Fruit fly (Drosophila melanogaster): ENCODE results near the gene yata.
A peak's percentile ranks its signal among the peaks of the same experiment; 100 is the strongest.

The yata gene

dm6 chr3R:29774360-29775193, 25.6 kb downstream of the yata start (continued):
- TF ChIP-seq unpg (GFP tag; optimal IDR thresholded peaks at IDR 0.05) = peak; percentile 30
- no peak for TF ChIP-seq ap (GFP tag; IDR thresholded peaks at IDR 0.05)
- TF ChIP-seq Fer3 (tag; optimal IDR thresholded peaks at IDR 0.05) = no peak
- TF ChIP-seq Oli (tag; optimal IDR thresholded peaks at IDR 0.05) = no peak
- no peak for TF ChIP-seq CG18764 (GFP tag; optimal IDR thresholded peaks at IDR 0.05)
- no peak for TF ChIP-seq CG31441 (GFP tag; IDR thresholded peaks at IDR 0.05)
- no peak for TF ChIP-seq trem (tag; optimal IDR thresholded peaks at IDR 0.05)
- TF ChIP-seq CG11456 (GFP tag; IDR thresholded peaks at IDR 0.05) = no peak
- TF ChIP-seq chinmo (GFP tag; IDR thresholded peaks at IDR 0.05; ENCODE audit: partially characterized antibody) = peak; percentile 97
- TF ChIP-seq CG11560 (tag; IDR thresholded peaks at IDR 0.05) = no peak
- TF ChIP-seq CG7987 (GFP tag; optimal IDR thresholded peaks at IDR 0.05) = peak; percentile 43
- TF ChIP-seq CG2875 (GFP tag; optimal IDR thresholded peaks at IDR 0.05) = no peak
- no peak for TF ChIP-seq lola (GFP tag; optimal IDR thresholded peaks at IDR 0.05)
- TF ChIP-seq Eip74EF (GFP tag; optimal IDR thresholded peaks at IDR 0.05) = no peak
- no peak for TF ChIP-seq CoRest (tag; optimal IDR thresholded peaks at IDR 0.05)
- peak; percentile 76 for TF ChIP-seq abd-A (tag; optimal IDR thresholded peaks at IDR 0.05)
- no peak for TF ChIP-seq CG4854 (GFP tag; optimal IDR thresholded peaks at IDR 0.05)
- no peak for TF ChIP-seq dmrt11E (tag; optimal IDR thresholded peaks at IDR 0.05)
- TF ChIP-seq Doc3 (GFP tag; IDR thresholded peaks at IDR 0.05; ENCODE audit: partially characterized antibody) = peak; percentile 28; the same call in 1 of the 3 replicates
- TF ChIP-seq CG3838 (GFP tag; optimal IDR thresholded peaks at IDR 0.05) = no peak
- TF ChIP-seq CG31388 (GFP tag; optimal IDR thresholded peaks at IDR 0.05) = no peak
- TF ChIP-seq Bteb2 (GFP tag; optimal IDR thresholded peaks at IDR 0.05) = no peak
- 0 out of 2 replicates have a peak, but pooled peaks have one; percentile 37 for TF ChIP-seq Drgx (GFP tag; IDR thresholded peaks at IDR 0.05)
- no peak for TF ChIP-seq NC2β (GFP tag; optimal IDR thresholded peaks at IDR 0.05)
- no peak for TF ChIP-seq Meics (GFP tag; optimal IDR thresholded peaks at IDR 0.05)
- no peak for TF ChIP-seq CG4424 (GFP tag; optimal IDR thresholded peaks at IDR 0.05)
- TF ChIP-seq slp2 (GFP tag; optimal IDR thresholded peaks at IDR 0.05) = no peak
- TF ChIP-seq Med (GFP tag) = no peak
- TF ChIP-seq CG2712 (tag; optimal IDR thresholded peaks at IDR 0.05) = no peak
- TF ChIP-seq CG6254 (GFP tag; optimal IDR thresholded peaks at IDR 0.05) = no peak
- no peak for TF ChIP-seq pzg (GFP tag; optimal IDR thresholded peaks at IDR 0.05)
- peak; percentile 98 for TF ChIP-seq sd (tag; optimal IDR thresholded peaks at IDR 0.05)
- no peak for TF ChIP-seq Nf-YA (GFP tag; IDR thresholded peaks at IDR 0.05)
- no peak for TF ChIP-seq CG43689 (GFP tag; IDR thresholded peaks at IDR 0.05)
- no peak for TF ChIP-seq Hr3 (GFP tag; optimal IDR thresholded peaks at IDR 0.05)
- TF ChIP-seq eyg (GFP tag; optimal IDR thresholded peaks at IDR 0.05) = no peak
- no peak for TF ChIP-seq aop (GFP tag; IDR thresholded peaks at IDR 0.05)
- no peak for TF ChIP-seq Dref (GFP tag; IDR thresholded peaks at IDR 0.05)
- no peak for TF ChIP-seq CG13424 (tag; optimal IDR thresholded peaks at IDR 0.05)
- TF ChIP-seq CG6272 (GFP tag; IDR thresholded peaks at IDR 0.05) = no peak
- no peak for TF ChIP-seq Max (GFP tag; optimal IDR thresholded peaks at IDR 0.05)
- TF ChIP-seq CG32532 (GFP tag; IDR thresholded peaks at IDR 0.05) = peak; percentile 53; the same call in 1 of the 2 replicates
- TF ChIP-seq Hand (GFP tag; optimal IDR thresholded peaks at IDR 0.05) = no peak
- no peak for TF ChIP-seq Doc2 (GFP tag; IDR thresholded peaks at IDR 0.05)
- TF ChIP-seq Dbx (GFP tag; IDR thresholded peaks at IDR 0.05) = peak; percentile 13; the same call in 1 of the 3 replicates
- peak; percentile 66 for TF ChIP-seq psq (GFP tag; optimal IDR thresholded peaks at IDR 0.05)
- no peak for TF ChIP-seq Asciz (GFP tag; optimal IDR thresholded peaks at IDR 0.05)
- TF ChIP-seq Dll (GFP tag; IDR thresholded peaks at IDR 0.05; ENCODE audit: partially characterized antibody) = peak; percentile 62; the same call in 3 of the 4 replicates

All from whole organism, embryonic.